Fruit fly (Drosophila melanogaster) whole organism, embryonic: ENCODE measurements around the gene CG13039.

ENCODE experiments used
- CG15011 ChIP-seq: fragments of 200-800 bp; sonication (Bioruptor generic); optimal IDR thresholded peaks from 3 replicates; lab custom pipeline; 2018; ENCODE audit warnings: missing biosample characterization, mild to moderate bottlenecking, missing genetic modification characterization
- CG42726 ChIP-seq: fragments of 200-800 bp; sonication (Bioruptor generic); IDR thresholded peaks from 2 replicates; pipeline ENCODE4 v1.3.6; 2022; ENCODE audit warnings: missing biosample characterization, missing genetic modification characterization; ENCODE audit not compliant: partially characterized antibody
- GATAe ChIP-seq: fragments of 200-800 bp; sonication (Bioruptor generic); conservative IDR thresholded peaks from 2 replicates; pipeline ENCODE4 v1.3.6; 2022; ENCODE audit warnings: missing biosample characterization, missing genetic modification characterization
- Hey ChIP-seq: fragments of 200-800 bp; sonication (Bioruptor generic); optimal IDR thresholded peaks from 3 replicates; lab custom pipeline; 2018; ENCODE audit warnings: missing biosample characterization, mild to moderate bottlenecking, missing genetic modification characterization
- Hr39 ChIP-seq: fragments of >200 bp; optimal IDR thresholded peaks from 2 replicates; lab custom pipeline; 2017
- NfI ChIP-seq: fragments of 200-800 bp; sonication (Bioruptor generic); optimal IDR thresholded peaks from 3 replicates; lab custom pipeline; 2018; ENCODE audit warnings: missing biosample characterization, mild to moderate bottlenecking, missing genetic modification characterization, moderate library complexity
- jigr1 ChIP-seq: fragments of 200-800 bp; sonication (Bioruptor generic); IDR thresholded peaks from 3 replicates; pipeline ENCODE4 v1.3.6; 2022; ENCODE audit warnings: missing biosample characterization, missing genetic modification characterization
- pb ChIP-seq: fragments of 200-800 bp; sonication (Bioruptor generic); optimal IDR thresholded peaks from 3 replicates; lab custom pipeline; 2016; ENCODE audit warnings: missing biosample characterization, missing genetic modification characterization
- pros ChIP-seq: fragments of 200-800 bp; sonication (Bioruptor generic); optimal IDR thresholded peaks from 3 replicates; lab custom pipeline; 2019; ENCODE audit warnings: missing biosample characterization, mild to moderate bottlenecking, missing genetic modification characterization, moderate library complexity
- sug ChIP-seq: fragments of 200-800 bp; optimal IDR thresholded peaks from 2 replicates; lab custom pipeline; 2019; ENCODE audit warnings: missing biosample characterization, mild to moderate bottlenecking, missing genetic modification characterization, moderate library complexity

DNA sequence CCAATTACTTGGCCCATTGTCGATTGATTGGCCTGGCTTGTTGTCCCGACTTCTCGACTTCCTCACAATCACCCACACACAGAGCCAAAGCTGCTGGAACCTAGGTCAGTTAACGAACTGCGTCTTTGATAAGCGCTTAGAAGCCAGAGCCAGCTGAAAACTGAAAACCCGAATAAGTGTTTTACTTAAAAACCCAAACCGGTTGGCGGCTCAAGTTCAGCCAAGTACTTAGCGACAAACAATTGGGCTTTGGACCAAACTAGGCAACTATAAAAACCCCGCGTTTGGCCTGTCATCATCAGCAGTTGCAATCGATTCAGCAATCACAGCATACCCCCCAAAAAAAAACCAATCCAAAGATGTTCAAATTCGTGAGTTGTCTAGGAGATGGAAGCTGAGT, 3.2 kb downstream of the CG13039 start, which contains the start of gene CG13059:
- no peak for TF ChIP-seq CG42726
- no peak for TF ChIP-seq Hr39
- TF ChIP-seq CG15011 (GFP tag; lab: Kevin White, UChicago), result no peak
- no peak for TF ChIP-seq GATAe (GFP tag; lab: Robert Waterston, UW)
- no peak for TF ChIP-seq NfI (GFP tag; lab: Kevin White, UChicago)
- no peak for TF ChIP-seq jigr1 (GFP tag; lab: Robert Waterston, UW)
- TF ChIP-seq pros (GFP tag; lab: Kevin White, UChicago), result no peak
- TF ChIP-seq sug (tag; lab: Kevin White, UChicago), result no peak
- no peak for TF ChIP-seq pb (GFP tag; lab: Kevin White, UChicago)
- TF ChIP-seq Hey (tag; lab: Kevin White, UChicago), result no peak
